Fruit fly (Drosophila melanogaster): Measurements from ENCODE around the gene CG7377.

DNA sequence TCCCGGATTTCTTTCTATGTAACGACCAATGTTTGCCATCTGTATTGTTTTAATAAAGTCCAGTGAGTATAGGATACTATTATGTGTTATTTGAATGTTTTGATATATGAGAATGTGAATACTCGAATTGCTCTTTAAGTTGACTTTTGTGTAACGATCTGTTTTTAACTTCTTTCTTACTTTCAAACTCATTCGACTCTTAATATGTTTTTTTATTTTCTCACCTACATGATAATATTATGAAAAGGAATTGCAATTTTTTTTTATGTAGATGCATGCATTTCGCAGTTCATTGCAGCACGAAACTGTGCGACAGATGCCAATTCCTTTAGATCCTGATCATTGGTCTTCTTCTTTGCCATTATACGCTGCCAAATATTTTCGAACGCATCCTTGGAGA lies 14.9 kb upstream of the CG7377 start, which contains the start of gene CG33490:
- TF ChIP-seq svp (GFP tag) (no peak), spab (GFP tag; optimal IDR thresholded peaks at IDR 0.05) (no peak), Lpt (GFP tag; optimal IDR thresholded peaks at IDR 0.05) (no peak), CG9139 (GFP tag; optimal IDR thresholded peaks at IDR 0.05) (no peak), vri (GFP tag; optimal IDR thresholded peaks at IDR 0.05) (no peak), Sox14 (GFP tag; optimal IDR thresholded peaks at IDR 0.05) (no peak), CG31627 (GFP tag; optimal IDR thresholded peaks at IDR 0.05) (no peak)
